Fruit fly (Drosophila melanogaster) whole organism, embryonic: ENCODE data around the gene CG6959.

Source experiments
- CG11085 ChIP-seq: fragments of 200-800 bp; sonication (Bioruptor generic); IDR thresholded peaks from 2 replicates; pipeline ENCODE4 v1.3.6; 2022; ENCODE audit warnings: missing biosample characterization, missing genetic modification characterization
- CG13287 ChIP-seq: fragments of 200-800 bp; sonication (Bioruptor generic); IDR thresholded peaks from 2 replicates; pipeline ENCODE4 v1.3.6; 2022; ENCODE audit warnings: missing biosample characterization, missing genetic modification characterization; ENCODE audit not compliant: partially characterized antibody
- CG13296 ChIP-seq: fragments of 200-800 bp; sonication (Bioruptor generic); optimal IDR thresholded peaks from 3 replicates; lab custom pipeline; 2018; ENCODE audit warnings: missing biosample characterization, mild to moderate bottlenecking, missing genetic modification characterization
- CG14050 ChIP-seq: fragments of 200-800 bp; sonication (Bioruptor generic); IDR thresholded peaks from 3 replicates; pipeline ENCODE4 v1.3.6; 2022; ENCODE audit warnings: missing biosample characterization, missing genetic modification characterization
- CG14860 ChIP-seq: fragments of 200-800 bp; sonication (Bioruptor generic); IDR thresholded peaks from 3 replicates; pipeline ENCODE4 v1.3.6; 2022; ENCODE audit warnings: missing biosample characterization, missing genetic modification characterization; ENCODE audit not compliant: partially characterized antibody
- CG15073 ChIP-seq: fragments of 200-800 bp; sonication (Bioruptor generic); optimal IDR thresholded peaks from 2 replicates; lab custom pipeline; 2016; ENCODE audit warnings: missing biosample characterization, missing genetic modification characterization
- CG17328 ChIP-seq: fragments of 200-800 bp; sonication (Bioruptor generic); IDR thresholded peaks from 2 replicates; pipeline ENCODE4 v1.3.6; 2022; ENCODE audit warnings: missing biosample characterization, missing genetic modification characterization
- CG17359 ChIP-seq: fragments of 200-800 bp; sonication (Bioruptor generic); optimal IDR thresholded peaks from 3 replicates; lab custom pipeline; 2018; ENCODE audit warnings: missing biosample characterization, mild to moderate bottlenecking, missing genetic modification characterization, moderate library complexity
- CG18011 ChIP-seq: fragments of 200-800 bp; sonication (Bioruptor generic); optimal IDR thresholded peaks from 2 replicates; lab custom pipeline; 2017; ENCODE audit warnings: missing biosample characterization, missing genetic modification characterization, mild to moderate bottlenecking, moderate library complexity, missing genotype
- CG18476 ChIP-seq: fragments of 200-800 bp; sonication (Bioruptor generic); optimal IDR thresholded peaks from 2 replicates; lab custom pipeline; 2016; ENCODE audit warnings: missing biosample characterization, mild to moderate bottlenecking, missing genetic modification characterization
- CG2199 ChIP-seq: fragments of 200-800 bp; sonication (Bioruptor generic); IDR thresholded peaks from 3 replicates; pipeline ENCODE4 v1.3.6; 2022; ENCODE audit warnings: missing biosample characterization, missing genetic modification characterization
- CG3163 ChIP-seq: fragments of 200-800 bp; sonication (Bioruptor generic); optimal IDR thresholded peaks from 3 replicates; lab custom pipeline; 2016; ENCODE audit warnings: missing biosample characterization, missing genetic modification characterization
- CG42726 ChIP-seq: fragments of 200-800 bp; sonication (Bioruptor generic); IDR thresholded peaks from 2 replicates; pipeline ENCODE4 v1.3.6; 2022; ENCODE audit warnings: missing biosample characterization, missing genetic modification characterization; ENCODE audit not compliant: partially characterized antibody
- CG4404 ChIP-seq: fragments of 200-800 bp; sonication (Bioruptor generic); IDR thresholded peaks from 2 replicates; pipeline ENCODE4 v1.3.6; 2022; ENCODE audit warnings: missing biosample characterization, missing genetic modification characterization
- CG7839 ChIP-seq: fragments of 200-800 bp; sonication (Bioruptor generic); optimal IDR thresholded peaks from 3 replicates; lab custom pipeline; 2018; ENCODE audit warnings: missing biosample characterization, mild to moderate bottlenecking, missing genetic modification characterization, moderate library complexity
- CG8765 ChIP-seq: fragments of 200-800 bp; sonication (Bioruptor generic); IDR thresholded peaks from 2 replicates; pipeline ENCODE4 v1.3.6; 2022; ENCODE audit warnings: missing biosample characterization, missing genetic modification characterization
- CG9609 ChIP-seq: fragments of 200-800 bp; sonication (Bioruptor generic); optimal IDR thresholded peaks from 3 replicates; lab custom pipeline; 2016; ENCODE audit warnings: missing biosample characterization, missing genetic modification characterization
- CG9932 ChIP-seq: fragments of 200-800 bp; sonication (Bioruptor generic); IDR thresholded peaks from 2 replicates; pipeline ENCODE4 v1.3.6; 2022; ENCODE audit warnings: missing biosample characterization, missing genetic modification characterization
- CTCF ChIP-seq: fragments of 200-800 bp; sonication (Bioruptor generic); optimal IDR thresholded peaks from 2 replicates; lab custom pipeline; 2017; ENCODE audit warnings: missing biosample characterization, mild to moderate bottlenecking, missing genetic modification characterization, moderate library complexity
- Dip2 ChIP-seq: fragments of 200-800 bp; sonication (Bioruptor generic); IDR thresholded peaks from 2 replicates; pipeline ENCODE4 v1.3.6; 2022; ENCODE audit warnings: missing biosample characterization, missing genetic modification characterization
- Ets65A ChIP-seq: fragments of 200-800 bp; sonication (Bioruptor generic); peaks from one replicate; lab custom pipeline; 2016; ENCODE audit warnings: missing biosample characterization, missing genetic modification characterization
- HLH4C ChIP-seq: fragments of 200-800 bp; sonication (Bioruptor generic); IDR thresholded peaks from 3 replicates; pipeline ENCODE4 v1.3.6; 2022; ENCODE audit warnings: missing biosample characterization, missing genetic modification characterization; ENCODE audit not compliant: partially characterized antibody
- Hmx ChIP-seq: fragments of 200-800 bp; sonication (Bioruptor generic); optimal IDR thresholded peaks from 2 replicates; lab custom pipeline; 2016; ENCODE audit warnings: missing biosample characterization, missing genetic modification characterization
- Mrtf ChIP-seq: fragments of 200-800 bp; sonication (Bioruptor generic); IDR thresholded peaks from 3 replicates; pipeline ENCODE4 v1.3.6; 2022; ENCODE audit warnings: missing biosample characterization, missing genetic modification characterization
- Rfx ChIP-seq: fragments of 200-800 bp; sonication (Bioruptor generic); IDR thresholded peaks from 2 replicates; pipeline ENCODE4 v1.3.6; 2022; ENCODE audit warnings: missing biosample characterization, missing genetic modification characterization
- Scr ChIP-seq: fragments of 200-800 bp; sonication (Bioruptor generic); IDR thresholded peaks from 2 replicates; pipeline ENCODE4 v1.3.6; 2022; ENCODE audit warnings: missing biosample characterization, missing genetic modification characterization; ENCODE audit not compliant: partially characterized antibody
- YL-1 ChIP-seq: fragments of 200-800 bp; sonication (Bioruptor generic); optimal IDR thresholded peaks from 3 replicates; lab custom pipeline; 2017; ENCODE audit warnings: missing biosample characterization, mild to moderate bottlenecking, missing genetic modification characterization
- amos ChIP-seq: fragments of 200-800 bp; sonication (Bioruptor generic); IDR thresholded peaks from 2 replicates; pipeline ENCODE4 v1.3.6; 2022; ENCODE audit warnings: missing biosample characterization, missing genetic modification characterization; ENCODE audit not compliant: partially characterized antibody
- ato ChIP-seq: fragments of 200-800 bp; sonication (Bioruptor generic); IDR thresholded peaks from 2 replicates; pipeline ENCODE4 v1.3.6; 2022; ENCODE audit warnings: missing biosample characterization, missing genetic modification characterization; ENCODE audit not compliant: partially characterized antibody
- bbx ChIP-seq: fragments of 200-800 bp; sonication (Bioruptor generic); IDR thresholded peaks from 2 replicates; pipeline ENCODE4 v1.3.6; 2022; ENCODE audit warnings: missing biosample characterization, missing genetic modification characterization; ENCODE audit not compliant: partially characterized antibody
- bowl ChIP-seq: fragments of 200-800 bp; sonication (Bioruptor generic); IDR thresholded peaks from 2 replicates; pipeline ENCODE4 v1.3.6; 2022; ENCODE audit warnings: missing biosample characterization, missing genetic modification characterization
- btn ChIP-seq: fragments of 200-800 bp; sonication (Bioruptor generic); optimal IDR thresholded peaks from 2 replicates; lab custom pipeline; 2016; ENCODE audit warnings: missing biosample characterization, missing genetic modification characterization
- cad ChIP-seq: fragments of >200 bp; optimal IDR thresholded peaks from 2 replicates; lab custom pipeline; 2017; ENCODE audit warnings: missing biosample characterization, missing genetic modification characterization
- chinmo ChIP-seq: fragments of 200-800 bp; sonication (Bioruptor generic); IDR thresholded peaks from 4 replicates; pipeline ENCODE4 v1.3.6; 2022; ENCODE audit warnings: missing biosample characterization, missing genetic modification characterization; ENCODE audit not compliant: partially characterized antibody
- dati ChIP-seq: fragments of 200-800 bp; sonication (Bioruptor generic); IDR thresholded peaks from 2 replicates; pipeline ENCODE4 v1.3.6; 2022; ENCODE audit warnings: missing biosample characterization, missing genetic modification characterization
- dimm ChIP-seq: fragments of 200-800 bp; sonication (Bioruptor generic); IDR thresholded peaks from 2 replicates; pipeline ENCODE4 v1.3.6; 2022; ENCODE audit warnings: missing biosample characterization, missing genetic modification characterization
- fd3F ChIP-seq: fragments of 200-800 bp; sonication (Bioruptor generic); optimal IDR thresholded peaks from 2 replicates; lab custom pipeline; 2018; ENCODE audit warnings: missing biosample characterization, mild to moderate bottlenecking, missing genetic modification characterization, moderate library complexity
- fd64A ChIP-seq: fragments of 200-800 bp; sonication (Bioruptor generic); optimal IDR thresholded peaks from 3 replicates; lab custom pipeline; 2018; ENCODE audit warnings: missing biosample characterization, mild to moderate bottlenecking, missing genetic modification characterization
- h ChIP-seq: fragments of >200 bp; optimal IDR thresholded peaks from 2 replicates; lab custom pipeline; 2017
- ham ChIP-seq: fragments of 200-800 bp; sonication (Bioruptor generic); IDR thresholded peaks from 2 replicates; pipeline ENCODE4 v1.3.6; 2022; ENCODE audit warnings: missing biosample characterization, missing genetic modification characterization
- lov ChIP-seq, 2 experiments: fragments of 200-800 bp in 1 of 2; fragments of >200 bp in 1 of 2; sonication (Bioruptor generic) in 1 of 2; IDR thresholded peaks in 1 of 2; optimal IDR thresholded peaks in 1 of 2; 2 replicates in 1 of 2; 3 replicates in 1 of 2; pipeline versions ENCODE4 v1.3.6 to Lab custom; 2017 to 2022; ENCODE audit warnings: missing biosample characterization in 1 of 2, missing genetic modification characterization in 1 of 2
- mld ChIP-seq: fragments of 200-800 bp; sonication (Bioruptor generic); IDR thresholded peaks from 3 replicates; pipeline ENCODE4 v1.3.6; 2022; ENCODE audit warnings: missing biosample characterization, missing genetic modification characterization; ENCODE audit not compliant: partially characterized antibody
- nau ChIP-seq: fragments of 200-800 bp; sonication (Bioruptor generic); optimal IDR thresholded peaks from 3 replicates; lab custom pipeline; 2017; ENCODE audit warnings: missing biosample characterization, mild to moderate bottlenecking, missing genetic modification characterization, missing genetic modification reagents
- repo ChIP-seq: fragments of 200-800 bp; sonication (Bioruptor generic); optimal IDR thresholded peaks from 2 replicates; lab custom pipeline; 2016; ENCODE audit warnings: missing biosample characterization, missing genetic modification characterization
- sens ChIP-seq: fragments of 200-800 bp; sonication (Bioruptor generic); peaks from one replicate; lab custom pipeline; 2016; ENCODE audit warnings: missing biosample characterization, missing genetic modification characterization
- shn ChIP-seq: fragments of 200-800 bp; sonication (Bioruptor generic); optimal IDR thresholded peaks from 3 replicates; lab custom pipeline; 2016; ENCODE audit warnings: missing biosample characterization, missing genetic modification characterization
- ssp ChIP-seq: fragments of 200-800 bp; sonication (Bioruptor generic); IDR thresholded peaks from 2 replicates; pipeline ENCODE4 v1.3.6; 2022; ENCODE audit warnings: missing biosample characterization, missing genetic modification characterization
- stwl ChIP-seq: fragments of 200-800 bp; sonication (Bioruptor generic); optimal IDR thresholded peaks from 3 replicates; lab custom pipeline; 2018; ENCODE audit warnings: missing biosample characterization, mild to moderate bottlenecking, missing genetic modification characterization, moderate library complexity
- tna ChIP-seq: fragments of 200-800 bp; sonication (Bioruptor generic); IDR thresholded peaks from 2 replicates; pipeline ENCODE4 v1.3.6; 2022; ENCODE audit warnings: missing biosample characterization, missing genetic modification characterization; ENCODE audit not compliant: partially characterized antibody
- zfh1 ChIP-seq: fragments of 200-800 bp; sonication (Bioruptor generic); IDR thresholded peaks from 3 replicates; pipeline ENCODE4 v1.3.6; 2022; ENCODE audit warnings: missing biosample characterization, missing genetic modification characterization

Gene CG6959

DNA sequence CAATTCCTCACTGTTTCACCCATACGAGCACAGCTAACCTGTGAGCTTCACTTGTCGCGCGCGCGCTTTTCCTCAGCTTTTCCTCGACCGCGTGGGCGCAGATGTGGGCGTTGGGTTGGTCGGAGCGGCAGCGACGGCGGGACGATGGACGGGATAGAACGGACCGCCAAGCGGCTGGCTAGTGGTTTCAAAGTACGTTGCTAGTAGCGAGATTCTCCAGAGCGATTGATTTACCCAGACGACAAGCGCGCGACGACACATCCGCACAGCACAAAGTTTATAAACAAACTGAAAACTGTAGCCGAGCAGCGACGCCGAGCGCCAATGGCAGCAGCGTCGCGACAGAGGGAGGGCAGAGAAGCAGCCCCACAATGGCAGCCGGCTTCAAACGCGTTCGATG is at the start of gene CG6959 (continued):
- peak; percentile 28; the same call in 1 of the 2 replicates for TF ChIP-seq bowl (GFP tag; lab: Robert Waterston, UW)
- peak; percentile 57 for TF ChIP-seq ato (GFP tag; lab: Robert Waterston, UW)
- no peak for TF ChIP-seq ssp
- no peak for TF ChIP-seq CTCF (GFP tag; lab: Kevin White, UChicago)
- no peak for TF ChIP-seq nau (GFP tag; lab: Kevin White, UChicago)
- TF ChIP-seq ham (GFP tag; lab: Robert Waterston, UW): 0 out of 2 replicates have a peak, but pooled peaks have one; percentile 6
- peak; percentile 2 for TF ChIP-seq shn
- TF ChIP-seq amos (GFP tag; lab: Robert Waterston, UW): peak; percentile 30; the same call in 1 of the 2 replicates
- no peak for TF ChIP-seq cad (GFP tag; lab: Kevin White, UChicago)
- TF ChIP-seq mld (GFP tag; lab: Robert Waterston, UW): peak; percentile 53; the same call in 1 of the 3 replicates
- no peak for TF ChIP-seq Hmx (GFP tag; lab: Kevin White, UChicago)
- no peak for TF ChIP-seq YL-1
- TF ChIP-seq CG11085 (GFP tag; lab: Robert Waterston, UW): no peak
- no peak for TF ChIP-seq CG7839 (tag; lab: Kevin White, UChicago)
- TF ChIP-seq dimm: no peak
- TF ChIP-seq bbx (GFP tag; lab: Robert Waterston, UW): peak; percentile 39; the same call in 1 of the 2 replicates
- no peak for TF ChIP-seq CG18011 (GFP tag; lab: Kevin White, UChicago)
- peak; percentile 47; the same call in 1 of the 2 replicates for TF ChIP-seq Rfx (GFP tag; lab: Robert Waterston, UW)
- peak; percentile 1 for TF ChIP-seq CG9609 (GFP tag; lab: Kevin White, UChicago)
- TF ChIP-seq fd64A: no peak
- TF ChIP-seq CG3163 (GFP tag; lab: Kevin White, UChicago): peak; percentile 13
- TF ChIP-seq CG4404 (GFP tag; lab: Robert Waterston, UW): no peak
- TF ChIP-seq CG13296: no peak
- TF ChIP-seq CG17328: 0 out of 2 replicates have a peak, but pooled peaks have one; percentile 30
- peak; percentile 78 for TF ChIP-seq sens (GFP tag; lab: Kevin White, UChicago)
- TF ChIP-seq CG15073 (GFP tag; lab: Kevin White, UChicago): no peak
- TF ChIP-seq CG9932 (GFP tag; lab: Robert Waterston, UW): 0 out of 2 replicates have a peak, but pooled peaks have one; percentile 26
- no peak for TF ChIP-seq fd3F (GFP tag; lab: Kevin White, UChicago)
- TF ChIP-seq chinmo: peak; percentile 40; the same call in 1 of the 4 replicates
- peak; percentile 11 for TF ChIP-seq btn (GFP tag; lab: Kevin White, UChicago)
- peak; percentile 13 for TF ChIP-seq Ets65A (GFP tag; lab: Kevin White, UChicago)
- peak; percentile 21; the same call in 1 of the 3 replicates for TF ChIP-seq zfh1 (GFP tag; lab: Robert Waterston, UW)
- TF ChIP-seq tna (GFP tag; lab: Robert Waterston, UW): 0 out of 2 replicates have a peak, but pooled peaks have one; percentile 42
- 0 out of 3 replicates have a peak, but pooled peaks have one; percentile 59 for TF ChIP-seq CG2199 (GFP tag; lab: Robert Waterston, UW)
- TF ChIP-seq Scr: 0 out of 2 replicates have a peak, but pooled peaks have one; percentile 20
- 0 out of 2 replicates have a peak, but pooled peaks have one; percentile 43 for TF ChIP-seq CG8765 (GFP tag; lab: Robert Waterston, UW)
- TF ChIP-seq repo (GFP tag; lab: Kevin White, UChicago): no peak
- no peak for TF ChIP-seq stwl (tag; lab: Kevin White, UChicago)
- no peak for TF ChIP-seq lov (optimal IDR thresholded peaks at IDR 0.05; lab: Kevin White, UChicago)
- no peak for TF ChIP-seq lov (GFP tag; IDR thresholded peaks at IDR 0.05; lab: Robert Waterston, UW)
- no peak for TF ChIP-seq dati (GFP tag; lab: Robert Waterston, UW)
- TF ChIP-seq HLH4C (GFP tag; lab: Robert Waterston, UW): 0 out of 3 replicates have a peak, but pooled peaks have one; percentile 34
- TF ChIP-seq CG42726 (GFP tag; lab: Robert Waterston, UW): peak; percentile 50; the same call in 1 of the 2 replicates
- TF ChIP-seq CG14860 (GFP tag; lab: Robert Waterston, UW): 0 out of 3 replicates have a peak, but pooled peaks have one; percentile 25
- TF ChIP-seq CG18476 (GFP tag; lab: Kevin White, UChicago): no peak
- TF ChIP-seq CG13287 (GFP tag; lab: Robert Waterston, UW): peak; percentile 22; the same call in 1 of the 2 replicates
- TF ChIP-seq Mrtf (GFP tag; lab: Robert Waterston, UW): no peak
- no peak for TF ChIP-seq CG17359
- TF ChIP-seq Dip2 (GFP tag; lab: Robert Waterston, UW): no peak
- 0 out of 3 replicates have a peak, but pooled peaks have one; percentile 15 for TF ChIP-seq CG14050 (GFP tag; lab: Robert Waterston, UW)
- TF ChIP-seq h: no peak
